Worm (Caenorhabditis elegans): ENCODE data around the gene F40G12.9.

Gene F40G12.9

DNA sequence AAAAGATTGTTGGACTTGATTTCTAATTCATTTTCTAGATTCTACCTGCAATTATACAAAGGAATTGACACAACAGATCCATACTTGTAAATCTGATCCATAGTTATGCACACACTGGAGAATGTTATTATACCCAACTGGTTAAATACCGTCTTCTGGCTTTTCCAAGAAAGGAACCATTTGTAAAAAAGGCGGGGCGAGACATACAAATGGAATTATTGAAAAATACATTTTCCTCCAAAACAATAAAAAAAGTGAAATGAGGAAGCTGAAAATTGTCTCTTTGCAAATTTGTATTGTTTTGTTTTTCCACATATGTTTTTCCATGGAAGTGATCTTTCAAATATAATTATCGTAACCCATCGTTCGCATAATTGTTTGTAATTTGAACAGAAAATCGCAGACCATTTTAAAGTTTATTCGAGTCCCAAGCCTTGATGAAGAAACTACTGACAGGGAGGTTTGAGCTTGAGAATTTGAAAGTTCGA lies at the start of gene F40G12.9, which contains the start of gene srt-74:
F40G12.9 (plus strand) TSS at position 438 of the 488 bp plus-strand sequence.
srt-74 (minus strand) TSS at position 101 of the 488 bp plus-strand sequence.
- TF ChIP-seq W03F9.2 (tag; optimal IDR thresholded peaks at IDR 0.05) (no peak), dao-5 (tag; optimal IDR thresholded peaks at IDR 0.05) (no peak), him-1 (tag; optimal IDR thresholded peaks at IDR 0.05) (no peak)

DNA sequence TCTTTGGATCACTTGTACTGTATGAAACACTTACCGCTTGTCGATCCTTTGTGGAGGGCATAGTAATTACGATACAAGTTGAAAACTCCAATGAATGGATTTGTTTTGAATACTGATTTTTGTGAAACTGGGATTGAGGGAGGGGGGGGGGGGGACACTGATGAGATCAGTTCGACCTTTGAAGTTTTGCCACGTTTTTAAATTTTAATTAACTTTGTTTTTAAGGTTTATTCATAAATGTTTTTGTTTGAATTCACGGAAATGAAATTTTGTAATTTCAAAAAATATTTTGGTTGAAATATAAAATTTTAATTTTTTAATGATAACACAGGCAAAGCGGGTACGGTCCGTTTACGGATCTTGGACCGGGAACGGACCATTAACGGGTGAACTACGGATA lies 46.5 kb upstream of the F40G12.9 start, which contains the start of gene ent-3:
ent-3 (minus strand) TSS at position 101 of the 400 bp plus-strand sequence.
- TF ChIP-seq him-1 (tag; optimal IDR thresholded peaks at IDR 0.05), result no peak
- TF ChIP-seq W03F9.2 (tag; optimal IDR thresholded peaks at IDR 0.05), result no peak
- no peak for TF ChIP-seq dao-5 (tag; optimal IDR thresholded peaks at IDR 0.05)

- TF ChIP-seq W03F9.2 (tag; optimal IDR thresholded peaks at IDR 0.05), result no peak
- TF ChIP-seq dao-5 (tag; optimal IDR thresholded peaks at IDR 0.05), result no peak
- TF ChIP-seq him-1 (tag; optimal IDR thresholded peaks at IDR 0.05), result no peak
Measured at ce11 chrV:14240694-14241201, 41.7 kb upstream of the F40G12.9 start, which contains the start of gene K02E11.10. TSS of gene K02E11.10 (minus strand) at chrV:14241151.

- no peak for TF ChIP-seq W03F9.2 (tag; optimal IDR thresholded peaks at IDR 0.05)
- TF ChIP-seq dao-5 (tag; optimal IDR thresholded peaks at IDR 0.05), result no peak
- no peak for TF ChIP-seq him-1 (tag; optimal IDR thresholded peaks at IDR 0.05)
Measured at ce11 chrV:14243904-14244303, 38.6 kb upstream of the F40G12.9 start, which contains the start of gene sre-7. TSS of gene sre-7 (plus strand) at chrV:14244204.

- TF ChIP-seq him-1 (tag; optimal IDR thresholded peaks at IDR 0.05), result no peak
- TF ChIP-seq W03F9.2 (tag; optimal IDR thresholded peaks at IDR 0.05), result no peak
Measured at ce11 chrV:14246761-14247160, 35.7 kb upstream of the F40G12.9 start, which contains the start of gene K02E11.3. TSS of gene K02E11.3 (minus strand) at chrV:14246861.

- no peak for TF ChIP-seq him-1 (tag; optimal IDR thresholded peaks at IDR 0.05)
- no peak for TF ChIP-seq dao-5 (tag; optimal IDR thresholded peaks at IDR 0.05)
- TF ChIP-seq W03F9.2 (tag; optimal IDR thresholded peaks at IDR 0.05), result no peak
Measured at ce11 chrV:14248025-14248424, 34.4 kb upstream of the F40G12.9 start, which contains the start of gene K02E11.4. TSS of gene K02E11.4 (minus strand) at chrV:14248125.

ce11 chrV:14248654-14249053 lies 33.8 kb upstream of the F40G12.9 start, which contains the start of gene K02E11.6:
TSS of gene K02E11.6 (plus strand) at chrV:14248802.
- no peak for TF ChIP-seq him-1 (tag; optimal IDR thresholded peaks at IDR 0.05)
- no peak for TF ChIP-seq W03F9.2 (tag; optimal IDR thresholded peaks at IDR 0.05)
- no peak for TF ChIP-seq dao-5 (tag; optimal IDR thresholded peaks at IDR 0.05)

- TF ChIP-seq him-1 (tag; optimal IDR thresholded peaks at IDR 0.05) (no peak), dao-5 (tag; optimal IDR thresholded peaks at IDR 0.05) (no peak), W03F9.2 (tag; optimal IDR thresholded peaks at IDR 0.05) (no peak)
Measured at ce11 chrV:14252025-14252424, 30.4 kb upstream of the F40G12.9 start, which contains the start of gene K02E11.5. TSS of gene K02E11.5 (plus strand) at chrV:14252325.

ce11 chrV:14254221-14254620 lies 28.2 kb upstream of the F40G12.9 start, which contains the start of gene K02E11.7:
TSS of gene K02E11.7 (minus strand) at chrV:14254321.
- TF ChIP-seq dao-5 (tag; optimal IDR thresholded peaks at IDR 0.05), result no peak
- TF ChIP-seq him-1 (tag; optimal IDR thresholded peaks at IDR 0.05), result no peak
- no peak for TF ChIP-seq W03F9.2 (tag; optimal IDR thresholded peaks at IDR 0.05)

DNA sequence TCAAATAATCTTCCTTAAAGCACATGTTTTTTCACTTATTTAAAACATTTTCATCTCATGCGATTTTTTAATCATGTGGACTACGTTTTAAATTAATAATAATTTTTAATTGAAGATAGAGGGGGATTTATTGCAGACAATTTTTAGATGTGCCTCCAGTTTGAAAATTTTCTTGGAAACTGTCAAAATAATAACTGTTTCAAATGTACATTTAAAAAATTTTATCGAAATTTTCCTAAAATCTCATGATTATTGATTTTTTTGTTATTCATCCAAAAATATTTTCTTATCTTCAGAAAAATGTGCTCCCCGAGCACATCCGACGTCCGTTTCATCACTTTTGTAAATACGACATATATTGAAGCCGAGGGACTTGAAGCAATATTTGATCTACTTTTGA lies 25.6 kb upstream of the F40G12.9 start, which contains the start of gene sre-8:
sre-8 (plus strand) TSS at position 301 of the 400 bp plus-strand sequence.
- no peak for TF ChIP-seq him-1 (tag; optimal IDR thresholded peaks at IDR 0.05)
- TF ChIP-seq W03F9.2 (tag; optimal IDR thresholded peaks at IDR 0.05), result no peak
- TF ChIP-seq dao-5 (tag; optimal IDR thresholded peaks at IDR 0.05), result no peak

ce11 chrV:14260831-14261230 lies 21.6 kb upstream of the F40G12.9 start, which contains the start of gene F40G12.2:
TSS of gene F40G12.2 (minus strand) at chrV:14260931.
- TF ChIP-seq him-1 (tag; optimal IDR thresholded peaks at IDR 0.05) (no peak), W03F9.2 (tag; optimal IDR thresholded peaks at IDR 0.05) (no peak), dao-5 (tag; optimal IDR thresholded peaks at IDR 0.05) (no peak)

DNA sequence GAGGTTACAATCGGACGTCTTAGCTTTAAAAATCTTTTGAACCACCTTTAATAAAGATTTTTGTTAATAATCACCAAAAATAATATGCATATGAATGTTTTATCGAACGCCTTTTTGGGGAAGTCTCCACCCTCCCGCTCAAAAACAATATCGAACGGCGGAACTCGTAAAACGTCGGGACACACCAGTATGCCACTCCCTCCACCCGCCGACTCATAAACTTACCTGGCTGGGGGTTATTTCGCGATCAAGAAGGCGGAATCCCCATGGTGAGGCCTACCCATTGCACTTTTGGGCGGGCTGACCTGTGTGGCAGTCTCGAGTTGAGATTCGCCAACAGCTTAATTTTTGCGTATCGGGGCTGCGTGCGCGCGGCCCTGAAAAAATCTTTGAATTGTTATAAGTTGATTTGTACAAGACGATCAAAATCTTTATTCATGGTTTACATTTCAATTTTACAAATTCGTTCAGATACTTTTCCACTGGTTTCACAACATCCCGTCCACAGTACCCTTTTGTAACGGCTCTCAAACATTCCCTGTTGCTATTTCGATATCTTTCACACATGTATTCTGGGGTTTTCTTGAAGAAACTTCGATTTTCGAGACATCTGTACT lies 15.0 kb upstream of the F40G12.9 start:
- TF ChIP-seq him-1 (tag; optimal IDR thresholded peaks at IDR 0.05) (no peak), dao-5 (tag; optimal IDR thresholded peaks at IDR 0.05) (no peak), W03F9.2 (tag; optimal IDR thresholded peaks at IDR 0.05) (no peak)

- TF ChIP-seq dao-5 (tag; optimal IDR thresholded peaks at IDR 0.05) (no peak), W03F9.2 (tag; optimal IDR thresholded peaks at IDR 0.05) (no peak), him-1 (tag; optimal IDR thresholded peaks at IDR 0.05) (no peak)
Measured at ce11 chrV:14268616-14269015, 13.8 kb upstream of the F40G12.9 start, which contains the start of gene F40G12.4. TSS of gene F40G12.4 (minus strand) at chrV:14268716.

DNA sequence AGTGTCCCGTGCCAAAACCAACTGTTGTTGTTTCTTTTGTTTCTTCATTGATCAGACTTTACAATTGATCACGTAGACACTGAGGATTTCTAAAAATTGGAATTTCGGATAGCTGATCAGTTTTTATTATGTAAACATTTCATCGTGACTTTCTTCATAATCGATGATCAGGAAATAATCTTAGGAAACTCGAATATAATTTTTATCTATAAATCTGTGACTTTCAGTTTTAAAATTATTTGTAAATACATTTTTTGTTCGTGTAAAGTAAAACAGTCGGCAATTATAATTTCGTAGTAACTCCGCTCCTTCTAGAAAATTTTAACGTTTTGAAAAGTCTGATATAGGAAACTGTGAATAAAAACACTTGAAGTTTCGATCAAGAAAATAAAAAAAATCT lies 11.7 kb upstream of the F40G12.9 start, which contains the start of gene F40G12.5:
F40G12.5 (minus strand) TSS at position 101 of the 400 bp plus-strand sequence.
- TF ChIP-seq dao-5 (tag; optimal IDR thresholded peaks at IDR 0.05) (no peak), W03F9.2 (tag; optimal IDR thresholded peaks at IDR 0.05) (no peak), him-1 (tag; optimal IDR thresholded peaks at IDR 0.05) (no peak)
